Worm (Caenorhabditis elegans) whole organism, L1 larva: ENCODE data around the gene adm-2.

Source experiments
- C04F5.9 ChIP-seq: sonication (generic microtip); optimal IDR thresholded peaks from 2 replicates; lab custom pipeline; 2016; ENCODE audit warnings: missing genetic modification characterization, missing compliant biosample characterization
- C16A3.4 ChIP-seq: fragments of 150-350 bp; optimal IDR thresholded peaks from 2 replicates; lab custom pipeline; 2014; ENCODE audit warnings: missing biosample characterization, missing genetic modification characterization
- alr-1 ChIP-seq: fragments of 200-800 bp; sonication (Bioruptor generic); optimal IDR thresholded peaks from 2 replicates; lab custom pipeline; 2018; ENCODE audit warnings: borderline replicate concordance, mild to moderate bottlenecking, missing genetic modification characterization, missing compliant biosample characterization
- blmp-1 ChIP-seq: fragments of 150-350 bp; optimal IDR thresholded peaks from 2 replicates; lab custom pipeline; 2014; ENCODE audit warnings: missing biosample characterization, missing genetic modification characterization
- ceh-63 ChIP-seq: fragments of 200-800 bp; sonication (Bioruptor generic); optimal IDR thresholded peaks from 2 replicates; lab custom pipeline; 2018; ENCODE audit warnings: mild to moderate bottlenecking, missing genetic modification characterization, missing compliant biosample characterization
- ceh-88 ChIP-seq: fragments of 200-800 bp; sonication (Bioruptor generic); IDR thresholded peaks from 2 replicates; pipeline ENCODE4 v1.3.6; 2022; ENCODE audit warnings: missing genetic modification characterization, missing compliant biosample characterization
- dsc-1 ChIP-seq: sonication (generic microtip); optimal IDR thresholded peaks from 2 replicates; lab custom pipeline; 2016; ENCODE audit warnings: mild to moderate bottlenecking, missing genetic modification characterization, missing compliant biosample characterization
- elt-3 ChIP-seq, 6 experiments: fragments of 150-350 bp in 1 of 6; sonication (generic microtip); optimal IDR thresholded peaks; 2 replicates each; lab custom pipeline; 2017 to 2018; ENCODE audit warnings: missing biosample characterization in 6 of 6, missing genetic modification characterization in 6 of 6, inconsistent platforms in 1 of 6
- hpl-2 ChIP-seq: fragments of 150-350 bp; optimal IDR thresholded peaks from 2 replicates; lab custom pipeline; 2014; ENCODE audit warnings: missing biosample characterization, missing genetic modification reagents, missing genetic modification characterization
- irx-1 ChIP-seq: sonication (generic microtip); optimal IDR thresholded peaks from 2 replicates; lab custom pipeline; 2016; ENCODE audit warnings: missing genetic modification characterization, missing compliant biosample characterization
- isw-1 ChIP-seq: fragments of 200-800 bp; sonication (Bioruptor generic); IDR thresholded peaks from 2 replicates; pipeline ENCODE4 v1.3.6; 2022; ENCODE audit warnings: missing genetic modification characterization, missing compliant biosample characterization
- jun-1 ChIP-seq: fragments of 150-350 bp; optimal IDR thresholded peaks from 2 replicates; lab custom pipeline; 2014; ENCODE audit warnings: missing biosample characterization, missing genetic modification reagents, missing genetic modification characterization
- lin-13 ChIP-seq: fragments of 150-350 bp; optimal IDR thresholded peaks from 2 replicates; lab custom pipeline; 2014; ENCODE audit warnings: missing biosample characterization, missing genetic modification reagents, missing genetic modification characterization
- lin-14 ChIP-seq: fragments of 200-800 bp; sonication (Bioruptor generic); optimal IDR thresholded peaks from 2 replicates; lab custom pipeline; 2018; ENCODE audit warnings: mild to moderate bottlenecking, missing genetic modification characterization, moderate library complexity, missing compliant biosample characterization
- lin-35 ChIP-seq, 2 experiments: fragments of 150-350 bp; optimal IDR thresholded peaks; 2 replicates each; lab custom pipeline; 2014; ENCODE audit warnings: missing biosample characterization in 2 of 2, missing genetic modification characterization in 2 of 2, missing genetic modification reagents in 2 of 2
- lsy-2 ChIP-seq, 2 experiments: fragments of 150-350 bp; optimal IDR thresholded peaks; 2 replicates each; lab custom pipeline; 2014; ENCODE audit warnings: missing biosample characterization in 2 of 2, missing genetic modification characterization in 2 of 2
- mdl-1 ChIP-seq, 2 experiments: fragments of 150-350 bp; optimal IDR thresholded peaks; 2 replicates each; lab custom pipeline; 2014 to 2017; ENCODE audit warnings: missing biosample characterization in 2 of 2, missing genetic modification characterization in 2 of 2, inconsistent platforms in 1 of 2
- mep-1 ChIP-seq: fragments of 150-350 bp; optimal IDR thresholded peaks from 2 replicates; lab custom pipeline; 2014; ENCODE audit warnings: missing biosample characterization, missing genetic modification characterization
- nhr-19 ChIP-seq: fragments of 200-800 bp; sonication (Bioruptor generic); conservative IDR thresholded peaks from 2 replicates; pipeline ENCODE4 v1.3.6; 2022; ENCODE audit warnings: missing genetic modification characterization, missing compliant biosample characterization
- nhr-20 ChIP-seq: sonication (generic microtip); optimal IDR thresholded peaks from 2 replicates; lab custom pipeline; 2016; ENCODE audit warnings: mild to moderate bottlenecking, missing genetic modification characterization, missing compliant biosample characterization
- nhr-237 ChIP-seq: fragments of 150-350 bp; optimal IDR thresholded peaks from 2 replicates; lab custom pipeline; 2014; ENCODE audit warnings: missing biosample characterization, missing genetic modification characterization
- nhr-47 ChIP-seq: sonication (generic microtip); optimal IDR thresholded peaks from 2 replicates; lab custom pipeline; 2016; ENCODE audit warnings: mild to moderate bottlenecking, missing genetic modification characterization, moderate library complexity, missing compliant biosample characterization
- nhr-71 ChIP-seq: sonication (generic microtip); optimal IDR thresholded peaks from 2 replicates; lab custom pipeline; 2016; ENCODE audit warnings: mild to moderate bottlenecking, missing genetic modification characterization, moderate library complexity, missing compliant biosample characterization
- nhr-77 ChIP-seq: fragments of 150-350 bp; optimal IDR thresholded peaks from 2 replicates; lab custom pipeline; 2014; ENCODE audit warnings: missing biosample characterization, missing genetic modification characterization
- nhr-84 ChIP-seq: sonication (generic microtip); optimal IDR thresholded peaks from 2 replicates; lab custom pipeline; 2017; ENCODE audit warnings: missing biosample characterization, missing genetic modification characterization
- nhr-85 ChIP-seq: sonication (generic microtip); peaks from one replicate; lab custom pipeline; 2016; ENCODE audit warnings: missing genetic modification characterization, inconsistent platforms, missing compliant biosample characterization
- nhr-90 ChIP-seq: sonication (generic microtip); optimal IDR thresholded peaks from 2 replicates; lab custom pipeline; 2016; ENCODE audit warnings: mild to moderate bottlenecking, missing genetic modification characterization, missing compliant biosample characterization; ENCODE audit not compliant: poor library complexity
- rnt-1 ChIP-seq: sonication (generic microtip); optimal IDR thresholded peaks from 2 replicates; lab custom pipeline; 2016; ENCODE audit warnings: mild to moderate bottlenecking, missing genetic modification characterization, moderate library complexity, missing compliant biosample characterization
- skn-1 ChIP-seq: fragments of 150-350 bp; optimal IDR thresholded peaks from 2 replicates; lab custom pipeline; 2014; ENCODE audit warnings: missing biosample characterization, missing genetic modification characterization
- snu-23 ChIP-seq: sonication (generic microtip); optimal IDR thresholded peaks from 2 replicates; lab custom pipeline; 2016; ENCODE audit warnings: missing genetic modification characterization, missing compliant biosample characterization
- sox-4 ChIP-seq: sonication (generic microtip); optimal IDR thresholded peaks from 2 replicates; lab custom pipeline; 2016; ENCODE audit warnings: missing genetic modification characterization, missing compliant biosample characterization
- sup-37 ChIP-seq: fragments of 200-800 bp; sonication (Bioruptor generic); optimal IDR thresholded peaks from 2 replicates; lab custom pipeline; 2018; ENCODE audit warnings: mild to moderate bottlenecking, missing genetic modification characterization, missing compliant biosample characterization
- tbx-2 ChIP-seq: sonication (generic microtip); optimal IDR thresholded peaks from 2 replicates; lab custom pipeline; 2016; ENCODE audit warnings: missing genetic modification characterization, missing compliant biosample characterization
- unc-30 ChIP-seq: sonication (generic microtip); optimal IDR thresholded peaks from 2 replicates; lab custom pipeline; 2017; ENCODE audit warnings: missing biosample characterization, missing genetic modification characterization
- unc-62 ChIP-seq: fragments of 150-350 bp; optimal IDR thresholded peaks from 2 replicates; lab custom pipeline; 2014; ENCODE audit warnings: missing biosample characterization, missing genetic modification reagents, missing genetic modification characterization

The adm-2 gene

ce11 chrX:13743371-13743770, 55.6 kb downstream of the adm-2 start:
- no peak for TF ChIP-seq nhr-20
- no peak for TF ChIP-seq hpl-2 (GFP tag; lab: Kevin White, UChicago)
- TF ChIP-seq nhr-84 (tag; lab: Kevin White, UChicago) = no peak
- no peak for TF ChIP-seq jun-1
- TF ChIP-seq nhr-237 (tag; lab: Kevin White, UChicago) = no peak
- no peak for TF ChIP-seq dsc-1 (tag; lab: Kevin White, UChicago)
- TF ChIP-seq nhr-77 (tag; lab: Kevin White, UChicago) = peak; percentile 35
- peak; percentile 52 for TF ChIP-seq lin-14
- no peak for TF ChIP-seq lin-13
- TF ChIP-seq mdl-1 (tag; optimal IDR thresholded peaks at IDR 0.05; lab: Kevin White, UChicago) = peak in 1 of 2 experiments; percentile 32
- TF ChIP-seq nhr-71 (tag; lab: Kevin White, UChicago) = peak; percentile 26
- no peak for TF ChIP-seq unc-62
- no peak for TF ChIP-seq ceh-63 (GFP tag; lab: Kevin White, UChicago)
- TF ChIP-seq sox-4 (tag; lab: Kevin White, UChicago) = no peak
- no peak for TF ChIP-seq blmp-1 (tag; lab: Kevin White, UChicago)
- no peak for TF ChIP-seq ceh-88 (GFP tag; lab: Robert Waterston, UW)
- TF ChIP-seq unc-30 = no peak

- peak in 1 of 2 experiments; percentile 35 for TF ChIP-seq lin-35 (GFP tag; optimal IDR thresholded peaks at IDR 0.05; lab: Kevin White, UChicago)
- peak; percentile 6 for TF ChIP-seq rnt-1 (tag; lab: Kevin White, UChicago)
- no peak for TF ChIP-seq ceh-88 (GFP tag; lab: Robert Waterston, UW)
- peak; percentile 16 to 63 for TF ChIP-seq lsy-2 (tag; optimal IDR thresholded peaks at IDR 0.05; lab: Kevin White, UChicago)
- TF ChIP-seq C16A3.4 = peak; percentile 9
- TF ChIP-seq sup-37 = no peak
- TF ChIP-seq hpl-2 (GFP tag; lab: Kevin White, UChicago) = no peak
- TF ChIP-seq nhr-47 (tag; lab: Kevin White, UChicago) = peak; percentile 15
- peak in 2 of 6 experiments; percentile 34 to 69 for TF ChIP-seq elt-3 (tag; optimal IDR thresholded peaks at IDR 0.05; lab: Kevin White, UChicago)
- no peak for TF ChIP-seq alr-1
- no peak for TF ChIP-seq nhr-90 (tag; lab: Kevin White, UChicago)
- no peak for TF ChIP-seq isw-1
- peak; percentile 6 for TF ChIP-seq skn-1 (tag; lab: Kevin White, UChicago)
- peak; percentile 85 for TF ChIP-seq nhr-85 (tag; lab: Kevin White, UChicago)
- peak; percentile 39 for TF ChIP-seq mep-1
- TF ChIP-seq irx-1 (tag; lab: Kevin White, UChicago) = no peak
- peak; percentile 87 for TF ChIP-seq lin-14
- TF ChIP-seq nhr-84 (tag; lab: Kevin White, UChicago) = no peak
- peak; percentile 95 for TF ChIP-seq nhr-71 (tag; lab: Kevin White, UChicago)
- TF ChIP-seq nhr-19 = peak; percentile 38
- TF ChIP-seq blmp-1 (tag; lab: Kevin White, UChicago) = peak; percentile 64
- no peak for TF ChIP-seq C04F5.9
- no peak for TF ChIP-seq unc-30
- peak; percentile 95 for TF ChIP-seq nhr-20
- TF ChIP-seq snu-23 (GFP tag; lab: Kevin White, UChicago) = peak; percentile 52
- TF ChIP-seq tbx-2 (tag; lab: Kevin White, UChicago) = peak; percentile 1
Observed at ce11 chrX:13744543-13745113, 56.9 kb downstream of the adm-2 start.
